Worm (Caenorhabditis elegans) whole organism, L4 larva: ENCODE measurements around the gene ZK112.4.

Experiments used
- D1046.2 ChIP-seq: fragments of 200-800 bp; sonication (Bioruptor generic); IDR thresholded peaks from 2 replicates; pipeline ENCODE4 v1.3.6; 2022; ENCODE audit warnings: missing genetic modification characterization, missing compliant biosample characterization
- F26F4.8 ChIP-seq: fragments of 200-800 bp; sonication (Bioruptor generic); conservative IDR thresholded peaks from 2 replicates; pipeline ENCODE4 v1.3.6; 2022; ENCODE audit warnings: missing genetic modification characterization, missing compliant biosample characterization
- T20F7.1 ChIP-seq: fragments of 200-800 bp; sonication (Bioruptor generic); optimal IDR thresholded peaks from 2 replicates; lab custom pipeline; 2018; ENCODE audit warnings: mild to moderate bottlenecking, missing genetic modification characterization, missing compliant biosample characterization
- T26A8.4 ChIP-seq: fragments of 200-800 bp; sonication (Bioruptor generic); IDR thresholded peaks from 2 replicates; pipeline ENCODE4 v1.3.6; 2022; ENCODE audit warnings: missing genetic modification characterization, missing compliant biosample characterization
- Y48G9A.11 ChIP-seq: fragments of 200-800 bp; sonication (Bioruptor generic); IDR thresholded peaks from 2 replicates; pipeline ENCODE4 v1.3.6; 2022; ENCODE audit warnings: missing genetic modification reagents, missing genetic modification characterization, missing compliant biosample characterization
- Y5F2A.4 ChIP-seq: fragments of 200-800 bp; sonication (Bioruptor generic); optimal IDR thresholded peaks from 2 replicates; lab custom pipeline; 2018; ENCODE audit warnings: mild to moderate bottlenecking, missing genetic modification characterization, missing compliant biosample characterization
- Y75B8A.6 ChIP-seq: fragments of 200-800 bp; sonication (Bioruptor generic); IDR thresholded peaks from 2 replicates; pipeline ENCODE4 v1.3.6; 2022; ENCODE audit warnings: missing genetic modification reagents, missing genetic modification characterization, missing compliant biosample characterization
- aha-1 ChIP-seq: fragments of 150-350 bp; peaks from one replicate; lab custom pipeline; 2014; ENCODE audit warnings: missing biosample characterization, missing genetic modification characterization
- ama-1 ChIP-seq: fragments of 150-350 bp; optimal IDR thresholded peaks from 2 replicates; lab custom pipeline; 2014; ENCODE audit warnings: inconsistent platforms, mixed read lengths
- ceh-28 ChIP-seq: fragments of 150-350 bp; optimal IDR thresholded peaks from 2 replicates; lab custom pipeline; 2014; ENCODE audit warnings: missing biosample characterization, missing genetic modification reagents, missing genetic modification characterization
- ceh-62 ChIP-seq: sonication (generic microtip); optimal IDR thresholded peaks from 2 replicates; lab custom pipeline; 2017; ENCODE audit warnings: missing biosample characterization, missing genetic modification characterization
- ceh-82 ChIP-seq: sonication (generic microtip); optimal IDR thresholded peaks from 2 replicates; lab custom pipeline; 2017; ENCODE audit warnings: missing biosample characterization, missing genetic modification characterization
- cey-2 ChIP-seq: sonication (generic microtip); optimal IDR thresholded peaks from 3 replicates; lab custom pipeline; 2017; ENCODE audit warnings: missing genetic modification characterization, mild to moderate bottlenecking, missing compliant biosample characterization, antibody characterized with exemption, borderline replicate concordance; ENCODE audit not compliant: insufficient read depth
- dmd-6 ChIP-seq: fragments of 200-800 bp; sonication (Bioruptor generic); IDR thresholded peaks from 2 replicates; pipeline ENCODE4 v1.3.6; 2022; ENCODE audit warnings: missing genetic modification reagents, missing genetic modification characterization, missing compliant biosample characterization
- dmd-8 ChIP-seq: fragments of 200-800 bp; sonication (Bioruptor generic); IDR thresholded peaks from 2 replicates; pipeline ENCODE4 v1.3.6; 2022; ENCODE audit warnings: missing genetic modification characterization, missing compliant biosample characterization
- dpl-1 ChIP-seq: fragments of 150-350 bp; optimal IDR thresholded peaks from 2 replicates; lab custom pipeline; 2014; ENCODE audit warnings: missing biosample characterization, missing genetic modification reagents, missing genetic modification characterization
- duxl-1 ChIP-seq: sonication (generic microtip); optimal IDR thresholded peaks from 2 replicates; lab custom pipeline; 2016; ENCODE audit warnings: mild to moderate bottlenecking, missing genetic modification characterization, moderate library complexity, missing compliant biosample characterization; ENCODE audit not compliant: poor library complexity
- dve-1 ChIP-seq: sonication (generic microtip); optimal IDR thresholded peaks from 2 replicates; lab custom pipeline; 2017; ENCODE audit warnings: antibody characterized with exemption, mild to moderate bottlenecking, missing genetic modification characterization, missing compliant biosample characterization; ENCODE audit not compliant: insufficient read depth
- egl-27 ChIP-seq: sonication (generic microtip); optimal IDR thresholded peaks from 3 replicates; lab custom pipeline; 2017; ENCODE audit warnings: missing biosample characterization, missing genetic modification reagents, missing genetic modification characterization
- egl-43 ChIP-seq: fragments of 200-800 bp; sonication (Bioruptor generic); IDR thresholded peaks from 2 replicates; pipeline ENCODE4 v1.3.6; 2022; ENCODE audit warnings: missing genetic modification reagents, missing genetic modification characterization, missing compliant biosample characterization
- fos-1 ChIP-seq: fragments of 150-350 bp; optimal IDR thresholded peaks from 2 replicates; lab custom pipeline; 2014; ENCODE audit warnings: missing biosample characterization, missing genetic modification characterization
- gei-8 ChIP-seq: fragments of 200-800 bp; sonication (Bioruptor generic); optimal IDR thresholded peaks from 2 replicates; lab custom pipeline; 2018; ENCODE audit warnings: mild to moderate bottlenecking, missing genetic modification characterization, missing compliant biosample characterization
- hlh-30 ChIP-seq: sonication (generic microtip); optimal IDR thresholded peaks from 2 replicates; lab custom pipeline; 2017; ENCODE audit warnings: antibody characterized with exemption, mild to moderate bottlenecking, missing genetic modification characterization, missing compliant biosample characterization; ENCODE audit not compliant: insufficient read depth
- hmg-1.1 ChIP-seq: fragments of 200-800 bp; sonication (Bioruptor generic); IDR thresholded peaks from 2 replicates; pipeline ENCODE4 v1.3.6; 2022; ENCODE audit warnings: missing genetic modification reagents, missing genetic modification characterization, missing compliant biosample characterization
- jun-1 ChIP-seq: fragments of 150-350 bp; optimal IDR thresholded peaks from 2 replicates; lab custom pipeline; 2014; ENCODE audit warnings: missing biosample characterization, missing genetic modification reagents, missing genetic modification characterization
- lin-1 ChIP-seq: fragments of 200-800 bp; sonication (Bioruptor generic); IDR thresholded peaks from 2 replicates; pipeline ENCODE4 v1.3.6; 2022; ENCODE audit warnings: missing genetic modification reagents, missing genetic modification characterization, missing compliant biosample characterization
- lsy-2 ChIP-seq, 2 experiments: fragments of 150-350 bp in 1 of 2; sonication (generic microtip) in 1 of 2; optimal IDR thresholded peaks; 2 replicates each; lab custom pipeline; 2014 to 2017; ENCODE audit warnings: missing biosample characterization in 2 of 2, missing genetic modification characterization in 2 of 2
- madf-5 ChIP-seq, 2 experiments: fragments of 200-800 bp; sonication (Bioruptor generic); IDR thresholded peaks; 2 replicates each; pipeline ENCODE4 v1.3.6; 2022; ENCODE audit warnings: missing compliant biosample characterization in 2 of 2, missing genetic modification characterization in 2 of 2
- mdl-1 ChIP-seq, 2 experiments: fragments of 150-350 bp in 1 of 2; sonication (generic microtip) in 1 of 2; optimal IDR thresholded peaks; 2 replicates each; lab custom pipeline; 2014 to 2017; ENCODE audit warnings: missing biosample characterization in 2 of 2, missing genetic modification characterization in 2 of 2
- mdt-29 ChIP-seq: fragments of 200-800 bp; sonication (Bioruptor generic); IDR thresholded peaks from 2 replicates; pipeline ENCODE4 v1.3.6; 2022; ENCODE audit warnings: missing genetic modification reagents, missing genetic modification characterization, missing compliant biosample characterization
- mep-1 ChIP-seq: fragments of 150-350 bp; sonication (generic microtip); optimal IDR thresholded peaks from 3 replicates; lab custom pipeline; 2014; ENCODE audit warnings: missing biosample characterization, missing genetic modification characterization
- mes-2 ChIP-seq: sonication (generic microtip); optimal IDR thresholded peaks from 2 replicates; lab custom pipeline; 2016; ENCODE audit warnings: missing genotype, mild to moderate bottlenecking, missing genetic modification characterization, missing compliant biosample characterization; ENCODE audit not compliant: poor library complexity, severe bottlenecking
- mxl-3 ChIP-seq: fragments of 200-800 bp; sonication (Bioruptor generic); optimal IDR thresholded peaks from 2 replicates; lab custom pipeline; 2018; ENCODE audit warnings: mild to moderate bottlenecking, missing genetic modification characterization, missing compliant biosample characterization
- nhr-10 ChIP-seq: fragments of 150-350 bp; optimal IDR thresholded peaks from 2 replicates; lab custom pipeline; 2014; ENCODE audit warnings: missing biosample characterization, missing genetic modification characterization
- nhr-237 ChIP-seq: sonication (generic microtip); optimal IDR thresholded peaks from 2 replicates; lab custom pipeline; 2017; ENCODE audit warnings: missing biosample characterization, missing genetic modification characterization
- nhr-28 ChIP-seq: fragments of 150-350 bp; optimal IDR thresholded peaks from 2 replicates; lab custom pipeline; 2014; ENCODE audit warnings: missing biosample characterization, missing genetic modification characterization
- nhr-42 ChIP-seq: fragments of 200-800 bp; sonication (Bioruptor generic); IDR thresholded peaks from 2 replicates; pipeline ENCODE4 v1.3.6; 2022; ENCODE audit warnings: missing genetic modification characterization, missing compliant biosample characterization
- nhr-48 ChIP-seq: sonication (generic microtip); optimal IDR thresholded peaks from 2 replicates; lab custom pipeline; 2016; ENCODE audit warnings: mild to moderate bottlenecking, missing genetic modification characterization, missing compliant biosample characterization
- nhr-76 ChIP-seq: fragments of 150-350 bp; optimal IDR thresholded peaks from 2 replicates; lab custom pipeline; 2014; ENCODE audit warnings: missing biosample characterization, missing genetic modification characterization
- nhr-77 ChIP-seq: fragments of 150-350 bp; optimal IDR thresholded peaks from 2 replicates; lab custom pipeline; 2014; ENCODE audit warnings: missing biosample characterization, missing genetic modification characterization
- pha-4 ChIP-seq, 2 experiments: fragments of 150-350 bp in 1 of 2; fragments of 200-800 bp in 1 of 2; sonication (Bioruptor generic) in 1 of 2; IDR thresholded peaks in 1 of 2; optimal IDR thresholded peaks in 1 of 2; 2 replicates each; pipeline versions ENCODE4 v1.3.6 to Lab custom; 2014 to 2022; ENCODE audit warnings: missing genetic modification characterization in 2 of 2, missing genetic modification reagents in 2 of 2, missing biosample characterization in 1 of 2, missing compliant biosample characterization in 1 of 2
- skn-1 ChIP-seq: fragments of 150-350 bp; optimal IDR thresholded peaks from 2 replicates; lab custom pipeline; 2014; ENCODE audit warnings: missing biosample characterization, missing genetic modification characterization
- snpc-1.2 ChIP-seq: fragments of 200-800 bp; sonication (Bioruptor generic); IDR thresholded peaks from 2 replicates; pipeline ENCODE4 v1.3.6; 2022; ENCODE audit warnings: missing genetic modification reagents, missing genetic modification characterization, missing compliant biosample characterization
- unc-62 ChIP-seq, 3 experiments: fragments of 150-350 bp in 1 of 3; sonication (generic microtip); optimal IDR thresholded peaks in 2 of 3; peaks in 1 of 3; 1 replicate in 1 of 3; 2 replicates in 2 of 3; lab custom pipeline; 2014 to 2017; ENCODE audit warnings: missing biosample characterization in 3 of 3, missing genetic modification characterization in 3 of 3, missing genetic modification reagents in 3 of 3, missing genotype in 1 of 3
- ztf-11 ChIP-seq: fragments of 150-350 bp; optimal IDR thresholded peaks from 2 replicates; lab custom pipeline; 2014; ENCODE audit warnings: missing biosample characterization, missing genetic modification characterization

ZK112.4 gene

ce11 chrIII:7719364-7719936 is 10.4 kb downstream of the ZK112.4 start, which contains the start of gene ncl-1:
ncl-1 (plus strand) TSS chrIII:7719729.
- TF ChIP-seq hmg-1.1 (GFP tag; lab: Robert Waterston, UW): peak; percentile 58; the same call in 1 of the 2 replicates
- TF ChIP-seq mep-1: peak; percentile 47
- no peak for TF ChIP-seq madf-5 (GFP tag; IDR thresholded peaks at IDR 0.05; lab: Robert Waterston, UW)
- peak in 1 of 2 experiments; percentile 11 for TF ChIP-seq unc-62 (GFP tag; optimal IDR thresholded peaks at IDR 0.05 in 1 of 2; lab: Kevin White, UChicago)
- no peak for TF ChIP-seq unc-62 (tag; optimal IDR thresholded peaks at IDR 0.05; lab: Kevin White, UChicago)
- peak; percentile 47 for TF ChIP-seq nhr-28
- peak in 1 of 2 experiments; percentile 28 for TF ChIP-seq mdl-1 (tag; optimal IDR thresholded peaks at IDR 0.05; lab: Kevin White, UChicago)
- TF ChIP-seq hlh-30 (tag; lab: Kevin White, UChicago): peak; percentile 83
- TF ChIP-seq nhr-48 (tag; lab: Kevin White, UChicago): no peak
- TF ChIP-seq egl-43: no peak
- no peak for TF ChIP-seq mxl-3 (GFP tag; lab: Kevin White, UChicago)
- peak; percentile 43 for TF ChIP-seq dve-1 (tag; lab: Kevin White, UChicago)
- TF ChIP-seq mes-2 (tag; lab: Kevin White, UChicago): no peak
- peak; percentile 94 for TF ChIP-seq aha-1 (tag; lab: Kevin White, UChicago)
- peak in 1 of 2 experiments; percentile 22 for TF ChIP-seq lsy-2 (tag; optimal IDR thresholded peaks at IDR 0.05; lab: Kevin White, UChicago)
- no peak for TF ChIP-seq pha-4 (GFP tag; IDR thresholded peaks at IDR 0.05; lab: Robert Waterston, UW)
- peak; percentile 41 for TF ChIP-seq pha-4 (tag; optimal IDR thresholded peaks at IDR 0.05; lab: Kevin White, UChicago)
- TF ChIP-seq nhr-237 (tag; lab: Kevin White, UChicago): no peak
- peak; percentile 41; the same call in 1 of the 2 replicates for TF ChIP-seq dmd-6

DNA sequence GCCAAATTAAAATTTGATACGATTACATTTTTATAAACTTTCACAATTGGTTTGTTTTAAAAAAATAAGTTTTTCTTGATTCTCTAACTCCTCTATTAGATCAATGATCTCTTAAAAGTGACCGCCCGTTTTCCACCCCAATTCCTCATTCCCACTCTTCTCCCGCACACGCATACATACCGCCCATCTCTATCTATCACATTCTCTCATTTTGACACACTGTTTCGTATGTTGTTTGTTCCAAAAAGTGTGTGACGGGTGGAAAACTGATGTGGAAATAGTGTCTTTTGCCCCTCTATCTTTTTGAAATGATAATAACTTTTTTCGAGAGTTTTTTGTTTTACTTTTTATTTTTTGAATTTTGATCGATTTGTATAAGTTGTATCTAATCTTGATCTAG is 11.5 kb downstream of the ZK112.4 start:
- no peak for TF ChIP-seq gei-8 (GFP tag; lab: Kevin White, UChicago)
- TF ChIP-seq mdl-1 (tag; optimal IDR thresholded peaks at IDR 0.05; lab: Kevin White, UChicago): peak in 1 of 2 experiments; percentile 83
- no peak for TF ChIP-seq Y75B8A.6 (GFP tag; lab: Robert Waterston, UW)
- no peak for TF ChIP-seq madf-5 (GFP tag; IDR thresholded peaks at IDR 0.05; lab: Robert Waterston, UW)
- no peak for TF ChIP-seq Y48G9A.11 (GFP tag; lab: Robert Waterston, UW)
- TF ChIP-seq skn-1 (tag; lab: Kevin White, UChicago): no peak
- TF ChIP-seq T20F7.1 (GFP tag; lab: Kevin White, UChicago): peak; percentile 76
- TF ChIP-seq lin-1 (GFP tag; lab: Robert Waterston, UW): peak; percentile 59
- TF ChIP-seq D1046.2: no peak
- TF ChIP-seq ama-1: no peak
- no peak for TF ChIP-seq F26F4.8 (GFP tag; lab: Robert Waterston, UW)
- no peak for TF ChIP-seq ceh-82
- peak; percentile 88 for TF ChIP-seq mep-1
- TF ChIP-seq nhr-76 (tag; lab: Kevin White, UChicago): peak; percentile 73
- no peak for TF ChIP-seq mdt-29 (GFP tag; lab: Robert Waterston, UW)
- TF ChIP-seq Y5F2A.4 (GFP tag; lab: Kevin White, UChicago): no peak
- peak; percentile 55 to 64 for TF ChIP-seq lsy-2 (tag; optimal IDR thresholded peaks at IDR 0.05; lab: Kevin White, UChicago)
- no peak for TF ChIP-seq egl-27 (tag; lab: Kevin White, UChicago)
- no peak for TF ChIP-seq nhr-237 (tag; lab: Kevin White, UChicago)
- TF ChIP-seq nhr-42 (GFP tag; lab: Robert Waterston, UW): no peak
- TF ChIP-seq jun-1 (tag; lab: Kevin White, UChicago): no peak
- peak in 1 of 2 experiments; percentile 41 for TF ChIP-seq unc-62 (GFP tag; optimal IDR thresholded peaks at IDR 0.05 in 1 of 2; lab: Kevin White, UChicago)
- no peak for TF ChIP-seq unc-62 (tag; optimal IDR thresholded peaks at IDR 0.05; lab: Kevin White, UChicago)
- no peak for TF ChIP-seq T26A8.4 (GFP tag; lab: Robert Waterston, UW)
- TF ChIP-seq fos-1 (tag; lab: Kevin White, UChicago): no peak
- no peak for TF ChIP-seq dmd-8 (GFP tag; lab: Robert Waterston, UW)
- no peak for TF ChIP-seq nhr-48 (tag; lab: Kevin White, UChicago)
- TF ChIP-seq nhr-77 (tag; lab: Kevin White, UChicago): peak; percentile 95
- TF ChIP-seq dpl-1 (GFP tag; lab: Kevin White, UChicago): peak; percentile 53
- peak; percentile 54 for TF ChIP-seq hmg-1.1 (GFP tag; lab: Robert Waterston, UW)
- peak; percentile 86 for TF ChIP-seq dmd-6
- TF ChIP-seq ceh-28 (tag; lab: Kevin White, UChicago): no peak
- no peak for TF ChIP-seq ceh-62 (tag; lab: Kevin White, UChicago)
- no peak for TF ChIP-seq snpc-1.2 (GFP tag; lab: Robert Waterston, UW)
- TF ChIP-seq dve-1 (tag; lab: Kevin White, UChicago): peak; percentile 97
- no peak for TF ChIP-seq cey-2 (tag; lab: Kevin White, UChicago)
- TF ChIP-seq nhr-10 (tag; lab: Kevin White, UChicago): peak; percentile 3
- no peak for TF ChIP-seq pha-4 (GFP tag; IDR thresholded peaks at IDR 0.05; lab: Robert Waterston, UW)
- peak; percentile 62 for TF ChIP-seq pha-4 (tag; optimal IDR thresholded peaks at IDR 0.05; lab: Kevin White, UChicago)
- no peak for TF ChIP-seq duxl-1
- TF ChIP-seq ztf-11: no peak
